Fruit fly (Drosophila melanogaster) whole organism, embryonic: ENCODE data around the gene RpLP1.
A peak's percentile ranks its signal among the peaks of the same experiment; 100 is the strongest.

Experiments
- CG10366 ChIP-seq: fragments of 200-800 bp; sonication (Bioruptor generic); IDR thresholded peaks from 2 replicates; pipeline ENCODE4 v1.3.6; 2022; ENCODE audit warnings: missing biosample characterization, missing genetic modification characterization
- CG10543 ChIP-seq: fragments of 200-800 bp; sonication (Bioruptor generic); optimal IDR thresholded peaks from 3 replicates; lab custom pipeline; 2017; ENCODE audit warnings: missing biosample characterization, mild to moderate bottlenecking, missing genetic modification characterization, moderate library complexity
- CG11504 ChIP-seq: fragments of 200-800 bp; sonication (Bioruptor generic); optimal IDR thresholded peaks from 3 replicates; lab custom pipeline; 2019; ENCODE audit warnings: missing biosample characterization, mild to moderate bottlenecking, missing genetic modification characterization, moderate library complexity
- CG12219 ChIP-seq: fragments of 200-800 bp; sonication (Bioruptor generic); optimal IDR thresholded peaks from 3 replicates; lab custom pipeline; 2018; ENCODE audit warnings: missing biosample characterization, mild to moderate bottlenecking, missing genetic modification characterization
- CG14014 ChIP-seq: fragments of 200-800 bp; sonication (Bioruptor generic); IDR thresholded peaks from 2 replicates; pipeline ENCODE4 v1.3.6; 2022; ENCODE audit warnings: missing biosample characterization, missing genetic modification characterization
- CG14860 ChIP-seq: fragments of 200-800 bp; sonication (Bioruptor generic); IDR thresholded peaks from 3 replicates; pipeline ENCODE4 v1.3.6; 2022; ENCODE audit warnings: missing biosample characterization, missing genetic modification characterization; ENCODE audit not compliant: partially characterized antibody
- CG1529 ChIP-seq: fragments of 200-800 bp; sonication (Bioruptor generic); optimal IDR thresholded peaks from 3 replicates; lab custom pipeline; 2018; ENCODE audit warnings: missing biosample characterization, missing genetic modification characterization
- CG15514 ChIP-seq: fragments of 200-800 bp; sonication (Bioruptor generic); optimal IDR thresholded peaks from 3 replicates; lab custom pipeline; 2017; ENCODE audit warnings: missing biosample characterization, missing genetic modification characterization, mild to moderate bottlenecking, moderate library complexity, missing genetic modification reagents
- CG15601 ChIP-seq: fragments of 200-800 bp; sonication (Bioruptor generic); optimal IDR thresholded peaks from 3 replicates; lab custom pipeline; 2019; ENCODE audit warnings: missing biosample characterization, mild to moderate bottlenecking, missing genetic modification characterization, moderate library complexity
- CG16779 ChIP-seq: fragments of 200-800 bp; sonication (Bioruptor generic); IDR thresholded peaks from 2 replicates; pipeline ENCODE4 v1.3.6; 2022; ENCODE audit warnings: missing biosample characterization, missing genetic modification characterization
- CG17361 ChIP-seq: fragments of 200-800 bp; sonication (Bioruptor generic); IDR thresholded peaks from 3 replicates; pipeline ENCODE4 v1.3.6; 2022; ENCODE audit warnings: missing biosample characterization, missing genetic modification characterization
- CG17829 ChIP-seq: fragments of 200-800 bp; optimal IDR thresholded peaks from 2 replicates; lab custom pipeline; 2019; ENCODE audit warnings: missing biosample characterization, mild to moderate bottlenecking, missing genetic modification characterization, moderate library complexity
- CG3847 ChIP-seq: fragments of 200-800 bp; sonication (Bioruptor generic); IDR thresholded peaks from 2 replicates; pipeline ENCODE4 v1.3.6; 2022; ENCODE audit warnings: missing biosample characterization, missing genetic modification characterization
- CG5180 ChIP-seq: fragments of 200-800 bp; sonication (Bioruptor generic); optimal IDR thresholded peaks from 3 replicates; lab custom pipeline; 2017; ENCODE audit warnings: missing biosample characterization, missing genetic modification characterization, mild to moderate bottlenecking, moderate library complexity, missing genetic modification reagents
- CG6175 ChIP-seq: fragments of 200-800 bp; sonication (Bioruptor generic); IDR thresholded peaks from 3 replicates; pipeline ENCODE4 v1.3.6; 2022; ENCODE audit warnings: missing biosample characterization, missing genetic modification characterization
- CG6765 ChIP-seq: fragments of 200-800 bp; sonication (Bioruptor generic); optimal IDR thresholded peaks from 3 replicates; lab custom pipeline; 2017; ENCODE audit warnings: missing biosample characterization, mild to moderate bottlenecking, missing genetic modification characterization
- CG7839 ChIP-seq: fragments of 200-800 bp; sonication (Bioruptor generic); optimal IDR thresholded peaks from 3 replicates; lab custom pipeline; 2018; ENCODE audit warnings: missing biosample characterization, mild to moderate bottlenecking, missing genetic modification characterization, moderate library complexity
- CG7928 ChIP-seq: fragments of 200-800 bp; sonication (Bioruptor generic); optimal IDR thresholded peaks from 2 replicates; lab custom pipeline; 2017; ENCODE audit warnings: missing biosample characterization, mild to moderate bottlenecking, missing genetic modification characterization
- CG9817 ChIP-seq: fragments of 200-800 bp; sonication (Bioruptor generic); optimal IDR thresholded peaks from 2 replicates; lab custom pipeline; 2018; ENCODE audit warnings: missing biosample characterization, mild to moderate bottlenecking, missing genetic modification characterization, moderate library complexity
- CG9876 ChIP-seq: fragments of 200-800 bp; sonication (Bioruptor generic); optimal IDR thresholded peaks from 2 replicates; lab custom pipeline; 2016; ENCODE audit warnings: missing biosample characterization, missing genetic modification characterization
- CrebB ChIP-seq: fragments of 200-800 bp; sonication (Bioruptor generic); optimal IDR thresholded peaks from 3 replicates; lab custom pipeline; 2018; ENCODE audit warnings: missing biosample characterization, mild to moderate bottlenecking, missing genetic modification characterization
- D19A ChIP-seq: fragments of 200-800 bp; optimal IDR thresholded peaks from 3 replicates; lab custom pipeline; 2019; ENCODE audit warnings: missing biosample characterization, mild to moderate bottlenecking, missing genetic modification characterization, moderate library complexity
- Deaf1 ChIP-seq: fragments of 200-800 bp; optimal IDR thresholded peaks from 3 replicates; lab custom pipeline; 2019; ENCODE audit warnings: missing biosample characterization, mild to moderate bottlenecking, missing genetic modification characterization, moderate library complexity
- Dek ChIP-seq: fragments of 200-800 bp; sonication (Bioruptor generic); optimal IDR thresholded peaks from 3 replicates; lab custom pipeline; 2019; ENCODE audit warnings: missing biosample characterization, mild to moderate bottlenecking, missing genetic modification characterization, moderate library complexity
- Ets65A ChIP-seq: fragments of 200-800 bp; sonication (Bioruptor generic); peaks from one replicate; lab custom pipeline; 2016; ENCODE audit warnings: missing biosample characterization, missing genetic modification characterization
- Ets97D ChIP-seq: fragments of 200-800 bp; sonication (Bioruptor generic); optimal IDR thresholded peaks from 3 replicates; lab custom pipeline; 2016; ENCODE audit warnings: missing biosample characterization, missing genetic modification characterization
- HLH4C ChIP-seq: fragments of 200-800 bp; sonication (Bioruptor generic); IDR thresholded peaks from 3 replicates; pipeline ENCODE4 v1.3.6; 2022; ENCODE audit warnings: missing biosample characterization, missing genetic modification characterization; ENCODE audit not compliant: partially characterized antibody
- Hsf ChIP-seq: fragments of 200-800 bp; sonication (Bioruptor generic); optimal IDR thresholded peaks from 3 replicates; lab custom pipeline; 2016; ENCODE audit warnings: missing biosample characterization, missing genetic modification characterization
- Kr ChIP-seq: fragments of 200-800 bp; sonication (Bioruptor generic); optimal IDR thresholded peaks from 2 replicates; lab custom pipeline; 2017; ENCODE audit warnings: missing biosample characterization, mild to moderate bottlenecking, missing genetic modification characterization
- MESR4 ChIP-seq: fragments of 200-800 bp; sonication (Bioruptor generic); optimal IDR thresholded peaks from 2 replicates; lab custom pipeline; 2018; ENCODE audit warnings: missing biosample characterization, mild to moderate bottlenecking, missing genetic modification characterization, moderate library complexity
- Med ChIP-seq: fragments of 200-800 bp; sonication (Bioruptor generic); peaks from one replicate; lab custom pipeline; 2016; ENCODE audit warnings: missing biosample characterization, missing genetic modification characterization, mild to moderate bottlenecking, inconsistent platforms, moderate library complexity
- NK7.1 ChIP-seq: fragments of 200-800 bp; sonication (Bioruptor generic); optimal IDR thresholded peaks from 3 replicates; lab custom pipeline; 2016; ENCODE audit warnings: missing biosample characterization, missing genetic modification characterization
- Optix ChIP-seq: fragments of 200-800 bp; sonication (Bioruptor generic); IDR thresholded peaks from 3 replicates; pipeline ENCODE4 v1.3.6; 2022; ENCODE audit warnings: missing biosample characterization, missing genetic modification characterization
- Sin3A ChIP-seq: fragments of >200 bp; optimal IDR thresholded peaks from 2 replicates; lab custom pipeline; 2018
- Sox100B ChIP-seq: fragments of 200-800 bp; sonication (Bioruptor generic); optimal IDR thresholded peaks from 3 replicates; lab custom pipeline; 2018; ENCODE audit warnings: missing biosample characterization, mild to moderate bottlenecking, missing genetic modification characterization
- Trl ChIP-seq, 3 experiments: fragments of >200 bp in 2 of 3; fragments of 200-800 bp in 1 of 3; sonication (Bioruptor generic) in 1 of 3; optimal IDR thresholded peaks; 2 replicates in 1 of 3; 3 replicates in 2 of 3; lab custom pipeline; 2016 to 2017; ENCODE audit warnings: missing biosample characterization in 1 of 3, missing genetic modification characterization in 1 of 3
- ato ChIP-seq: fragments of 200-800 bp; sonication (Bioruptor generic); IDR thresholded peaks from 2 replicates; pipeline ENCODE4 v1.3.6; 2022; ENCODE audit warnings: missing biosample characterization, missing genetic modification characterization; ENCODE audit not compliant: partially characterized antibody
- bcd ChIP-seq: fragments of 200-800 bp; sonication (Bioruptor generic); optimal IDR thresholded peaks from 2 replicates; lab custom pipeline; 2017; ENCODE audit warnings: missing biosample characterization, mild to moderate bottlenecking, missing genetic modification characterization
- disco-r ChIP-seq: fragments of 200-800 bp; sonication (Bioruptor generic); optimal IDR thresholded peaks from 2 replicates; lab custom pipeline; 2016; ENCODE audit warnings: missing biosample characterization, missing genetic modification characterization
- emc ChIP-seq: fragments of 200-800 bp; sonication (Bioruptor generic); optimal IDR thresholded peaks from 2 replicates; lab custom pipeline; 2016; ENCODE audit warnings: missing biosample characterization, missing genetic modification characterization
- hb ChIP-seq: fragments of 200-800 bp; sonication (Bioruptor generic); IDR thresholded peaks from 3 replicates; pipeline ENCODE4 v1.3.6; 2022; ENCODE audit warnings: missing biosample characterization, missing genetic modification characterization; ENCODE audit not compliant: partially characterized antibody
- inv ChIP-seq: fragments of 200-800 bp; sonication (Bioruptor generic); IDR thresholded peaks from 2 replicates; pipeline ENCODE4 v1.3.6; 2022; ENCODE audit warnings: missing biosample characterization, missing genetic modification characterization; ENCODE audit not compliant: partially characterized antibody
- lov ChIP-seq, 2 experiments: fragments of 200-800 bp in 1 of 2; fragments of >200 bp in 1 of 2; sonication (Bioruptor generic) in 1 of 2; IDR thresholded peaks in 1 of 2; optimal IDR thresholded peaks in 1 of 2; 2 replicates in 1 of 2; 3 replicates in 1 of 2; pipeline versions ENCODE4 v1.3.6 to Lab custom; 2017 to 2022; ENCODE audit warnings: missing biosample characterization in 1 of 2, missing genetic modification characterization in 1 of 2
- slou ChIP-seq: fragments of 200-800 bp; sonication (Bioruptor generic); optimal IDR thresholded peaks from 3 replicates; lab custom pipeline; 2016; ENCODE audit warnings: missing biosample characterization, missing genetic modification characterization
- toy ChIP-seq: fragments of 200-800 bp; sonication (Bioruptor generic); IDR thresholded peaks from 2 replicates; pipeline ENCODE4 v1.3.6; 2022; ENCODE audit warnings: missing biosample characterization, missing genetic modification characterization
- twi ChIP-seq: fragments of 200-800 bp; optimal IDR thresholded peaks from 2 replicates; lab custom pipeline; 2019; ENCODE audit warnings: missing biosample characterization, mild to moderate bottlenecking, missing genetic modification characterization, moderate library complexity
- vfl ChIP-seq: fragments of 200-800 bp; sonication (Bioruptor generic); optimal IDR thresholded peaks from 2 replicates; lab custom pipeline; 2016; ENCODE audit warnings: missing biosample characterization, missing genetic modification characterization

Gene RpLP1

DNA sequence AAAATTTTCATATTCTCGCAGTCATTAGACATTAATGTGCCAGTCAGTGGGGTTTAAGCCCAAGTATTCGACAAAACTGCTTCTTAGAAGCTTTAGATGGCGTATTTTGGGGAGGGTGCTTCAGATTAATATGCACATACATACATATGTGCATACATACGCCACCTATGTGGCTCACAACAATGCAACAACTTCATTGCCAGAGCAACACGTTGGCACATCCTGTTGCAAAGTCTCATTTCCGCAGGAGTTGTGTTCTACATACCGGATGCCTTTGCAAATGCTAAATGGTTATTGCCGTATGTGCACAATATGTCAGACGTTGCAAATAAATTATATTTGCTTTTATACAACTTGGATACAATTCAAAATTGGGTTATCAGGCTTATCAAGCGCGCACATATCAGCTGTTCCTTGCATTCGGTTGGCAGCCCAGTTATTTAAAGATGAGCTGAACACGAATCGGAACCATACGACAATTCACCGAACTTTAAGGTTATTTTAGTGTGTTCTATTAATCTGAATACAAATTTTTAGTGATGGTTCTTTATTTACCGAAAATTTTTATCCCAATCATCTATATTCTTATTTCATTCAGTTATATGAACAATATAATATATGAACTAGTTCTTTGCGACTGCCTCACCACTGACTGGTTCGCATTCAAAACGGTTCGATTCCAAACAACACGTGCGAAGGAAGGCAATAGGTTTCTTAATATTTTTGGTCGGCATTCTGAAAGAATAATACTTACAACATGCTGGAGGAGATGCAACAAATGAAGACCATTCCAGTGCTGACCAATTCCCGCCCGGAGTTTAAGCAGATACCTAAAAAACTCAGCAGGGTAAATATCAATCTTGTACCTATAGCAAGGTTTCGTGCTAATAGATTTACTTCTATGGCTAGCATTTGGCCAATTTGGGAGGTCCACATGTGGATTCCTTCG, 15.9 kb upstream of the RpLP1 start, which contains the start of gene Polr1B (continued):
- TF ChIP-seq vfl (GFP tag; lab: Kevin White, UChicago) (no peak), D19A (no peak), CG14860 (GFP tag; lab: Robert Waterston, UW) (no peak), CG15601 (tag; lab: Kevin White, UChicago) (peak; percentile 41), CG15514 (GFP tag; lab: Kevin White, UChicago) (peak; percentile 100), toy (no peak), emc (GFP tag; lab: Kevin White, UChicago) (no peak), MESR4 (GFP tag; lab: Kevin White, UChicago) (peak; percentile 42), CG7839 (tag; lab: Kevin White, UChicago) (no peak), CG9817 (tag; lab: Kevin White, UChicago) (no peak), NK7.1 (GFP tag; lab: Kevin White, UChicago) (no peak), ato (no peak), bcd (GFP tag; lab: Kevin White, UChicago) (no peak), CG14014 (no peak), CG6175 (no peak), CG10366 (no peak), CG5180 (GFP tag; lab: Kevin White, UChicago) (peak; percentile 91), Ets97D (GFP tag; lab: Kevin White, UChicago) (peak; percentile 42), hb (GFP tag; lab: Robert Waterston, UW) (no peak), lov (optimal IDR thresholded peaks at IDR 0.05; lab: Kevin White, UChicago) (no peak), lov (GFP tag; IDR thresholded peaks at IDR 0.05; lab: Robert Waterston, UW) (0 out of 3 replicates have a peak, but pooled peaks have one; percentile 32), CG10543 (no peak), inv (GFP tag; lab: Robert Waterston, UW) (peak; percentile 57; the same call in 1 of the 2 replicates), Kr (no peak), CG6765 (no peak), CG17829 (peak; percentile 36), CG11504 (tag; lab: Kevin White, UChicago) (no peak), CrebB (tag; lab: Kevin White, UChicago) (no peak), CG1529 (GFP tag; lab: Kevin White, UChicago) (no peak), Sin3A (lab: Kevin White, UChicago) (peak; percentile 68), CG3847 (peak; percentile 62; the same call in 1 of the 2 replicates), CG12219 (GFP tag; lab: Kevin White, UChicago) (no peak), Hsf (no peak), Sox100B (GFP tag; lab: Kevin White, UChicago) (no peak), slou (GFP tag; lab: Kevin White, UChicago) (no peak), CG9876 (GFP tag; lab: Kevin White, UChicago) (no peak), twi (peak; percentile 1), CG16779 (GFP tag; lab: Robert Waterston, UW) (no peak), CG7928 (GFP tag; lab: Kevin White, UChicago) (no peak), Dek (tag; lab: Kevin White, UChicago) (peak; percentile 27), HLH4C (GFP tag; lab: Robert Waterston, UW) (peak; percentile 47; the same call in 2 of the 3 replicates), disco-r (GFP tag; lab: Kevin White, UChicago) (no peak), Deaf1 (tag; lab: Kevin White, UChicago) (no peak), Ets65A (GFP tag; lab: Kevin White, UChicago) (no peak), Med (peak; percentile 51), CG17361 (no peak; the same call in 2 of the 3 replicates), Trl (optimal IDR thresholded peaks at IDR 0.05; lab: Kevin White, UChicago) (no peak), Trl (GFP tag; optimal IDR thresholded peaks at IDR 0.05; lab: Kevin White, UChicago) (no peak), Optix (GFP tag; lab: Robert Waterston, UW) (no peak)
